Fruit fly (Drosophila melanogaster): ENCODE data around the gene ND-B22.

Gene ND-B22

DNA sequence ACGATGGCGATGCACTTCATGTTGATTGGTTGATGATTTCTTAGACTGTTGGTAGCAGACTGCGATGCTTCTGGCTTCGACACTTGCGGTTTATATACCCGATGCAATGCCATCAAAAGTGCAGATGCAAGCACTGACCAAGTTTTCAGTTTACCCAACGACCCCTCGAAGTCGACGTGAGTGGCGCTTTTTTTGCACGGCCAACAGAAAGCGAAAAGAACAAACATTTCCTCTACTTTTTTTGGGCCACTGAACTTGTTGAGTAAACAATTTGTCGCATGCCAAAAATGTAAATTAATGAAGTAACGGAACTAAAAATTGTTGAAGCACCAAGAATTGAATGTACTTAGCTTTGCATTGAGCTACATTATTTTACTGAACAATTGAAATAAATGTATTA is 40.7 kb upstream of the ND-B22 start, which contains the start of gene Vm34Ca:
Gene Vm34Ca, minus strand, starts transcription at position 66 of the 400 bp plus-strand sequence.
- TF ChIP-seq CG32264 (GFP tag; optimal IDR thresholded peaks at IDR 0.05) (no peak), N (GFP tag; optimal IDR thresholded peaks at IDR 0.05) (no peak), brk (GFP tag; optimal IDR thresholded peaks at IDR 0.05) (no peak), foxo (GFP tag; optimal IDR thresholded peaks at IDR 0.05) (no peak), Myc (optimal IDR thresholded peaks at IDR 0.05) (no peak), Mio (GFP tag; optimal IDR thresholded peaks at IDR 0.05) (no peak), HLH106 (tag; optimal IDR thresholded peaks at IDR 0.05) (no peak), dl (GFP tag; optimal IDR thresholded peaks at IDR 0.05; ENCODE audit: insufficient read depth in 1 of 2, partially characterized antibody in 2 of 2) (no peak), rgr (GFP tag; optimal IDR thresholded peaks at IDR 0.05) (no peak), woc (GFP tag; optimal IDR thresholded peaks at IDR 0.05) (no peak), OdsH (GFP tag; optimal IDR thresholded peaks at IDR 0.05) (no peak), dsf (GFP tag; optimal IDR thresholded peaks at IDR 0.05; ENCODE audit: borderline replicate concordance) (no peak), psq (GFP tag; optimal IDR thresholded peaks at IDR 0.05) (no peak), sage (GFP tag; optimal IDR thresholded peaks at IDR 0.05) (no peak)

DNA sequence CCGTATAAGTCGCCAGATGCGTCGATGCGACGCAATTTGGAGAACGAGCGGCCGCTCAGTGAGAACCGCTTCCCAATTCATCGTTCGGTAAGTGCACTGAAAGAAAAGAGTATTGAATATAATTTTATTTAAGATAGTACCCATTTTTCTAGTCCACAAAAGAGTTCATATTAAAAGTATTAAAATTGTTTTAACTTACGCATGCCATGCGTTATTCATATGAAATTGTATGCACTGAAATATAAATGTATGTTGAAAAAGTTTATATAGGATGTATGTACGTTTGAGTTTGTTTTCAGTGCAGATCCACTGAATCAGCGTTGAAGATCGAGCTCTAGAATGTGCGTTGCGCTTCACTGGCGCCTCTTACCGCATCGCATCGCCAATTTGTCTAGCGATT is 28.7 kb upstream of the ND-B22 start:
- TF ChIP-seq Hr83 (GFP tag; optimal IDR thresholded peaks at IDR 0.05; ENCODE audit: poor library complexity, severe bottlenecking) (no peak), Dif (GFP tag; optimal IDR thresholded peaks at IDR 0.05; ENCODE audit: partially characterized antibody) (no peak), ey (GFP tag; optimal IDR thresholded peaks at IDR 0.05) (no peak)

DNA sequence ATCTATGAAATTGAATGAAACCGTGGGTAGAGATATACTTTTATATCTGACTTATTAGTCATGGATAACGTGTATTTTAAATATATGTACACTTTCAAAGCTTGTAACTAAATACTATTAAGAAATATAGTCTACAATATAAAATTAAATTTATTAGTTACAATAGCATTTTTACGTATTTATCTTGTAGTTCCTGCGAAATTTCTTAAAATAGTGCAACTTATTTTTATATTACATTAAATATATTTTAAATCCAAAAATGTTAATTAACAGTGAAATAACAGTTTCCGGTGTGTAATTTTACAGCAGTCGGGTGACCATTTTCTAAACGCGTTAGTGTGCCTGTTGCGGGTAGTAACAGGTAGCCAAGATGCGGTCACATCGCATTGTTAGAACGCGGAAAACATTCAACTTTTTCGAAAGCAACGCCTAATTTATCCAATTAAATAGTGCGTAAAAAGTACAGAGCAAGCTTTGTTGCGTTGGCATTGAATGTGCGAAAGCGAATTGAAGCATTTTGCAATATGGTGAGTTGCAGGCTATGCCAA is 27.8 kb upstream of the ND-B22 start, which contains the start of the genes CG10859 and CG7110:
Gene CG10859, minus strand, starts transcription at position 51 of the 548 bp plus-strand sequence.
Gene CG7110, plus strand, starts transcription at position 378 of the 548 bp plus-strand sequence.
- no peak for TF ChIP-seq CrebA (GFP tag; optimal IDR thresholded peaks at IDR 0.05; ENCODE audit: borderline replicate concordance)
- TF ChIP-seq Jra (GFP tag; optimal IDR thresholded peaks at IDR 0.05) = no peak
- no peak for TF ChIP-seq woc (GFP tag; optimal IDR thresholded peaks at IDR 0.05)
- TF ChIP-seq Rel (GFP tag; optimal IDR thresholded peaks at IDR 0.05) = no peak
- TF ChIP-seq Rel (tag; optimal IDR thresholded peaks at IDR 0.05) = no peak
- no peak for TF ChIP-seq dsf (GFP tag; optimal IDR thresholded peaks at IDR 0.05; ENCODE audit: borderline replicate concordance)
- TF ChIP-seq rgr (GFP tag; optimal IDR thresholded peaks at IDR 0.05) = peak; percentile 38
- no peak for TF ChIP-seq Dfd (GFP tag; optimal IDR thresholded peaks at IDR 0.05)
- TF ChIP-seq Dif (GFP tag; optimal IDR thresholded peaks at IDR 0.05; ENCODE audit: partially characterized antibody) = no peak
- TF ChIP-seq h (GFP tag; optimal IDR thresholded peaks at IDR 0.05) = peak; percentile 21
- TF ChIP-seq OdsH (GFP tag; optimal IDR thresholded peaks at IDR 0.05) = no peak
- no peak for TF ChIP-seq fru (GFP tag; optimal IDR thresholded peaks at IDR 0.05)
- no peak for TF ChIP-seq pan (optimal IDR thresholded peaks at IDR 0.05)
- peak; percentile 48 for TF ChIP-seq sage (GFP tag; optimal IDR thresholded peaks at IDR 0.05)
- no peak for TF ChIP-seq N (GFP tag; optimal IDR thresholded peaks at IDR 0.05)
- no peak for TF ChIP-seq GATAd (GFP tag; optimal IDR thresholded peaks at IDR 0.05)
- TF ChIP-seq foxo (GFP tag; optimal IDR thresholded peaks at IDR 0.05) = peak in 1 of 2 experiments; percentile 0
- TF ChIP-seq HLH106 (tag; optimal IDR thresholded peaks at IDR 0.05) = peak; percentile 20
- no peak for TF ChIP-seq dl (GFP tag; optimal IDR thresholded peaks at IDR 0.05; ENCODE audit: insufficient read depth in 1 of 2, partially characterized antibody in 2 of 2)
- no peak for TF ChIP-seq br (GFP tag; optimal IDR thresholded peaks at IDR 0.05)
- TF ChIP-seq tai (GFP tag; optimal IDR thresholded peaks at IDR 0.05) = no peak
- no peak for TF ChIP-seq psq (GFP tag; optimal IDR thresholded peaks at IDR 0.05)
- peak; percentile 62 for TF ChIP-seq Sp1 (GFP tag; optimal IDR thresholded peaks at IDR 0.05)
- TF ChIP-seq Vsx2 (GFP tag; optimal IDR thresholded peaks at IDR 0.05; ENCODE audit: partially characterized antibody) = no peak
- no peak for TF ChIP-seq Hnf4 (GFP tag; optimal IDR thresholded peaks at IDR 0.05)
- TF ChIP-seq Myc (optimal IDR thresholded peaks at IDR 0.05) = peak; percentile 21
- no peak for TF ChIP-seq Abd-B (GFP tag; optimal IDR thresholded peaks at IDR 0.05)
- peak; percentile 31 for TF ChIP-seq dmrt93B (GFP tag; optimal IDR thresholded peaks at IDR 0.05)
- no peak for TF ChIP-seq Mio (GFP tag; optimal IDR thresholded peaks at IDR 0.05)
- TF ChIP-seq usp (GFP tag; optimal IDR thresholded peaks at IDR 0.05) = no peak
- TF ChIP-seq sv (GFP tag; optimal IDR thresholded peaks at IDR 0.05) = no peak
- TF ChIP-seq Hr78 (GFP tag; optimal IDR thresholded peaks at IDR 0.05) = no peak
- TF ChIP-seq Hr83 (GFP tag; optimal IDR thresholded peaks at IDR 0.05; ENCODE audit: poor library complexity, severe bottlenecking) = no peak
- TF ChIP-seq brk (GFP tag; optimal IDR thresholded peaks at IDR 0.05) = no peak
- TF ChIP-seq lola (GFP tag; optimal IDR thresholded peaks at IDR 0.05) = no peak
- TF ChIP-seq jim (GFP tag; optimal IDR thresholded peaks at IDR 0.05) = no peak
- peak; percentile 42 for TF ChIP-seq CG9705 (GFP tag; optimal IDR thresholded peaks at IDR 0.05)
- TF ChIP-seq CG32264 (GFP tag; optimal IDR thresholded peaks at IDR 0.05) = no peak
- no peak for TF ChIP-seq ey (GFP tag; optimal IDR thresholded peaks at IDR 0.05)

All from whole organism, wandering third instar larva.